Worm (Caenorhabditis elegans) whole organism, L4 larva: ENCODE data around the gene R52.4.
A peak's percentile ranks its signal among the peaks of the same experiment; 100 is the strongest.

Experiments used
- F10B5.3 ChIP-seq: sonication (generic microtip); optimal IDR thresholded peaks from 2 replicates; lab custom pipeline; 2016; ENCODE audit warnings: mild to moderate bottlenecking, missing genetic modification characterization, missing compliant biosample characterization
- T26A8.4 ChIP-seq: fragments of 200-800 bp; sonication (Bioruptor generic); IDR thresholded peaks from 2 replicates; pipeline ENCODE4 v1.3.6; 2022; ENCODE audit warnings: missing genetic modification characterization, missing compliant biosample characterization
- Y105C5A.15 ChIP-seq: fragments of 200-800 bp; sonication (Bioruptor generic); IDR thresholded peaks from 2 replicates; pipeline ENCODE4 v1.3.6; 2022; ENCODE audit warnings: missing genetic modification characterization, missing compliant biosample characterization
- Y48G9A.11 ChIP-seq: fragments of 200-800 bp; sonication (Bioruptor generic); IDR thresholded peaks from 2 replicates; pipeline ENCODE4 v1.3.6; 2022; ENCODE audit warnings: missing genetic modification reagents, missing genetic modification characterization, missing compliant biosample characterization
- ZK337.2 ChIP-seq: fragments of 200-800 bp; sonication (Bioruptor generic); IDR thresholded peaks from 2 replicates; pipeline ENCODE4 v1.3.6; 2022; ENCODE audit warnings: missing genetic modification reagents, missing genetic modification characterization, missing compliant biosample characterization
- aha-1 ChIP-seq: fragments of 150-350 bp; peaks from one replicate; lab custom pipeline; 2014; ENCODE audit warnings: missing biosample characterization, missing genetic modification characterization
- cey-2 ChIP-seq: sonication (generic microtip); optimal IDR thresholded peaks from 3 replicates; lab custom pipeline; 2017; ENCODE audit warnings: missing genetic modification characterization, mild to moderate bottlenecking, missing compliant biosample characterization, antibody characterized with exemption, borderline replicate concordance; ENCODE audit not compliant: insufficient read depth
- daf-12 ChIP-seq: fragments of 150-350 bp; optimal IDR thresholded peaks from 2 replicates; lab custom pipeline; 2014; ENCODE audit warnings: missing biosample characterization, missing genetic modification reagents, missing genetic modification characterization
- dmd-8 ChIP-seq: fragments of 200-800 bp; sonication (Bioruptor generic); IDR thresholded peaks from 2 replicates; pipeline ENCODE4 v1.3.6; 2022; ENCODE audit warnings: missing genetic modification characterization, missing compliant biosample characterization
- gei-8 ChIP-seq: fragments of 200-800 bp; sonication (Bioruptor generic); optimal IDR thresholded peaks from 2 replicates; lab custom pipeline; 2018; ENCODE audit warnings: mild to moderate bottlenecking, missing genetic modification characterization, missing compliant biosample characterization
- hlh-30 ChIP-seq: sonication (generic microtip); optimal IDR thresholded peaks from 2 replicates; lab custom pipeline; 2017; ENCODE audit warnings: antibody characterized with exemption, mild to moderate bottlenecking, missing genetic modification characterization, missing compliant biosample characterization; ENCODE audit not compliant: insufficient read depth
- hmg-1.1 ChIP-seq: fragments of 200-800 bp; sonication (Bioruptor generic); IDR thresholded peaks from 2 replicates; pipeline ENCODE4 v1.3.6; 2022; ENCODE audit warnings: missing genetic modification reagents, missing genetic modification characterization, missing compliant biosample characterization
- jun-1 ChIP-seq: fragments of 150-350 bp; optimal IDR thresholded peaks from 2 replicates; lab custom pipeline; 2014; ENCODE audit warnings: missing biosample characterization, missing genetic modification reagents, missing genetic modification characterization
- lim-7 ChIP-seq: fragments of 200-800 bp; sonication (Bioruptor generic); IDR thresholded peaks from 2 replicates; pipeline ENCODE4 v1.3.6; 2022; ENCODE audit warnings: missing genetic modification characterization, missing compliant biosample characterization
- lin-1 ChIP-seq: fragments of 200-800 bp; sonication (Bioruptor generic); IDR thresholded peaks from 2 replicates; pipeline ENCODE4 v1.3.6; 2022; ENCODE audit warnings: missing genetic modification reagents, missing genetic modification characterization, missing compliant biosample characterization
- lin-13 ChIP-seq: fragments of 150-350 bp; optimal IDR thresholded peaks from 2 replicates; lab custom pipeline; 2014; ENCODE audit warnings: missing biosample characterization, missing genetic modification reagents, missing genetic modification characterization
- lin-15B ChIP-seq: fragments of 150-350 bp; sonication (generic microtip); optimal IDR thresholded peaks from 3 replicates; lab custom pipeline; 2014; ENCODE audit warnings: missing biosample characterization, missing genetic modification characterization
- lin-29 ChIP-seq: fragments of 200-800 bp; sonication (Bioruptor generic); IDR thresholded peaks from 2 replicates; pipeline ENCODE4 v1.3.6; 2022; ENCODE audit warnings: missing genetic modification reagents, missing genetic modification characterization, missing compliant biosample characterization
- lin-38 ChIP-seq: fragments of 200-800 bp; sonication (Bioruptor generic); IDR thresholded peaks from 2 replicates; pipeline ENCODE4 v1.3.6; 2022; ENCODE audit warnings: missing genetic modification reagents, missing genetic modification characterization, missing compliant biosample characterization
- lir-3 ChIP-seq: sonication (generic microtip); optimal IDR thresholded peaks from 2 replicates; lab custom pipeline; 2016; ENCODE audit warnings: mild to moderate bottlenecking, missing genetic modification characterization, missing compliant biosample characterization
- madf-5 ChIP-seq, 2 experiments: fragments of 200-800 bp; sonication (Bioruptor generic); IDR thresholded peaks; 2 replicates each; pipeline ENCODE4 v1.3.6; 2022; ENCODE audit warnings: missing compliant biosample characterization in 2 of 2, missing genetic modification characterization in 2 of 2
- madf-9 ChIP-seq: fragments of 200-800 bp; sonication (Bioruptor generic); conservative IDR thresholded peaks from 2 replicates; pipeline ENCODE4 v1.3.6; 2022; ENCODE audit warnings: missing genetic modification reagents, missing genetic modification characterization, missing compliant biosample characterization
- mdt-29 ChIP-seq: fragments of 200-800 bp; sonication (Bioruptor generic); IDR thresholded peaks from 2 replicates; pipeline ENCODE4 v1.3.6; 2022; ENCODE audit warnings: missing genetic modification reagents, missing genetic modification characterization, missing compliant biosample characterization
- nhr-10 ChIP-seq: fragments of 150-350 bp; optimal IDR thresholded peaks from 2 replicates; lab custom pipeline; 2014; ENCODE audit warnings: missing biosample characterization, missing genetic modification characterization
- nhr-102 ChIP-seq: sonication (generic microtip); optimal IDR thresholded peaks from 2 replicates; lab custom pipeline; 2016; ENCODE audit warnings: mild to moderate bottlenecking, missing genetic modification characterization, moderate library complexity, missing compliant biosample characterization
- nhr-111 ChIP-seq: fragments of 200-800 bp; sonication (Bioruptor generic); optimal IDR thresholded peaks from 2 replicates; lab custom pipeline; 2018; ENCODE audit warnings: mild to moderate bottlenecking, missing genetic modification characterization, missing compliant biosample characterization
- nhr-48 ChIP-seq: sonication (generic microtip); optimal IDR thresholded peaks from 2 replicates; lab custom pipeline; 2016; ENCODE audit warnings: mild to moderate bottlenecking, missing genetic modification characterization, missing compliant biosample characterization
- nhr-6 ChIP-seq: fragments of 150-350 bp; optimal IDR thresholded peaks from 2 replicates; lab custom pipeline; 2014; ENCODE audit warnings: missing biosample characterization, missing genetic modification characterization
- nhr-76 ChIP-seq: fragments of 150-350 bp; optimal IDR thresholded peaks from 2 replicates; lab custom pipeline; 2014; ENCODE audit warnings: missing biosample characterization, missing genetic modification characterization
- saeg-2 ChIP-seq: fragments of 200-800 bp; sonication (Bioruptor generic); IDR thresholded peaks from 2 replicates; pipeline ENCODE4 v1.3.6; 2022; ENCODE audit warnings: missing genetic modification reagents, missing genetic modification characterization, missing compliant biosample characterization
- set-16 ChIP-seq: fragments of 200-800 bp; sonication (Bioruptor generic); IDR thresholded peaks from 2 replicates; pipeline ENCODE4 v1.3.6; 2022; ENCODE audit warnings: missing genetic modification reagents, missing genetic modification characterization, missing compliant biosample characterization
- snpc-4 ChIP-seq: fragments of 150-350 bp; optimal IDR thresholded peaks from 2 replicates; lab custom pipeline; 2014; ENCODE audit warnings: missing biosample characterization, missing genetic modification characterization
- spr-3 ChIP-seq: fragments of 200-800 bp; sonication (Bioruptor generic); optimal IDR thresholded peaks from 2 replicates; lab custom pipeline; 2018; ENCODE audit warnings: mild to moderate bottlenecking, missing genetic modification characterization, missing compliant biosample characterization
- tra-1 ChIP-seq: fragments of 200-800 bp; sonication (Bioruptor generic); IDR thresholded peaks from 2 replicates; pipeline ENCODE4 v1.3.6; 2022; ENCODE audit warnings: missing genetic modification reagents, missing genetic modification characterization, missing compliant biosample characterization
- unc-39 ChIP-seq: sonication (generic microtip); optimal IDR thresholded peaks from 2 replicates; lab custom pipeline; 2017; ENCODE audit warnings: missing biosample characterization, missing genetic modification characterization
- zag-1 ChIP-seq: fragments of 150-350 bp; optimal IDR thresholded peaks from 2 replicates; lab custom pipeline; 2014; ENCODE audit warnings: missing biosample characterization, missing genetic modification characterization
- zfp-3 ChIP-seq: fragments of 200-800 bp; sonication (Bioruptor generic); conservative IDR thresholded peaks from 2 replicates; pipeline ENCODE4 v1.3.6; 2022; ENCODE audit warnings: missing genetic modification reagents, missing genetic modification characterization, missing compliant biosample characterization

Gene R52.4

DNA sequence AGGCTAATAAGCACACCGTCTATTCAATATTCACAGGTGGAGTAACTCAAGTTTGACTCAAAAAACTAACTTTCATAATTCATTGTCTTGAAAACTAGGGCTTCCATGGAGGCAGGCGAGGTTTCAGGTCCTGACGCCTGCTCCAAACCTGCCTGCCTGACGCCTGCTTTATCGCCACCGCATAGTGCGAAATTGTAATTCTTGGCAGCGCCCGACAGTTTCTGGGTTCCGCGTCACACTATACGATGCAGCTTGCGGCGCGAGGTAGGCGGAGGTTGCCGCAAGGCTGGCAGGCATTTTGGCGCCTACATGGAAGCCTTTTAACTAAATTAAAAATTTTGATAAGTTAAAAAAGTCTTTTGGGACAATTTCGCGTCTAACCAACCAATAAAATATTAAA lies 21.0 kb downstream of the R52.4 start:
- no peak for TF ChIP-seq lim-7 (GFP tag; lab: Robert Waterston, UW)
- TF ChIP-seq set-16 (GFP tag; lab: Robert Waterston, UW): peak; percentile 56; the same call in 1 of the 2 replicates

ce11 chrII:2083726-2084179 lies 24.4 kb downstream of the R52.4 start, which contains the start of the genes T16A1.5 and fbxc-49:
Gene T16A1.5 (minus strand): TSS chrII:2083826.
Gene fbxc-49 (plus strand): TSS chrII:2084129.
- TF ChIP-seq snpc-4 (tag; lab: Kevin White, UChicago): no peak
- no peak for TF ChIP-seq hlh-30
- TF ChIP-seq Y48G9A.11 (GFP tag; lab: Robert Waterston, UW): no peak
- no peak for TF ChIP-seq nhr-6 (tag; lab: Kevin White, UChicago)
- no peak for TF ChIP-seq lim-7 (GFP tag; lab: Robert Waterston, UW)
- no peak for TF ChIP-seq cey-2
- no peak for TF ChIP-seq unc-39 (tag; lab: Kevin White, UChicago)
- TF ChIP-seq spr-3 (GFP tag; lab: Kevin White, UChicago): no peak
- no peak for TF ChIP-seq hmg-1.1 (GFP tag; lab: Robert Waterston, UW)
- TF ChIP-seq zag-1: no peak
- peak; percentile 37; the same call in 1 of the 2 replicates for TF ChIP-seq ZK337.2
- peak; percentile 74 for TF ChIP-seq aha-1
- TF ChIP-seq F10B5.3 (tag; lab: Kevin White, UChicago): no peak
- TF ChIP-seq daf-12: no peak
- TF ChIP-seq lir-3 (tag; lab: Kevin White, UChicago): no peak
- no peak for TF ChIP-seq mdt-29 (GFP tag; lab: Robert Waterston, UW)
- no peak for TF ChIP-seq lin-38 (GFP tag; lab: Robert Waterston, UW)
- TF ChIP-seq madf-5 (GFP tag; IDR thresholded peaks at IDR 0.05; lab: Robert Waterston, UW): no peak

DNA sequence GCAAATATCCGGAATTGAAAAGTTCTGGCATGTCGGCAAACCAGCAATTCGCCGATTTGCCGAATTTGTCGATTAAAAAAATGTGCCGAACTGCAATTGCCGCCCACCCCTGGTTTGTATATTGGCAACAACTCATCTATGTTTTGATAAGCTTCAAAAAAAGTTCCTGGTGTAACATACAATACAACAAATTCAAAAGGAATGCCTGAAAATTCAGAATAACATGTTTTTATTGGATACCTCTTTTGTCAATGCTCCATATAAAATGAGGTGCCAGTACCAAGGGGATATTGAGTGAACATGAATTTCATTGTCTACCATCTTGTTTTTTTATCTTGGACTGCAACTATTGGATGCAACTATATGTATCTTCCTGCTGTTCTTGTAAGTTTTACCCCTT lies 26.9 kb downstream of the R52.4 start, which contains the start of gene T16A1.4:
T16A1.4 (plus strand) TSS at position 301 of the 400 bp plus-strand sequence.
- TF ChIP-seq lin-1 (GFP tag; lab: Robert Waterston, UW) (no peak), T26A8.4 (GFP tag; lab: Robert Waterston, UW) (no peak), lin-38 (GFP tag; lab: Robert Waterston, UW) (no peak), gei-8 (GFP tag; lab: Kevin White, UChicago) (no peak), Y105C5A.15 (GFP tag; lab: Robert Waterston, UW) (no peak), lin-15B (tag; lab: Kevin White, UChicago) (no peak), tra-1 (GFP tag; lab: Robert Waterston, UW) (no peak), nhr-111 (GFP tag; lab: Kevin White, UChicago) (no peak), lin-29 (GFP tag; lab: Robert Waterston, UW) (no peak), lin-13 (no peak), spr-3 (GFP tag; lab: Kevin White, UChicago) (no peak)

ce11 chrII:2080425-2080824 lies 27.8 kb downstream of the R52.4 start, which contains the start of gene F07E5.9:
Gene F07E5.9 (minus strand): TSS chrII:2080525.
- TF ChIP-seq nhr-6 (tag; lab: Kevin White, UChicago): no peak
- TF ChIP-seq zag-1: no peak
- TF ChIP-seq nhr-76 (tag; lab: Kevin White, UChicago): no peak
- TF ChIP-seq saeg-2: no peak
- TF ChIP-seq dmd-8: no peak
- no peak for TF ChIP-seq jun-1
- no peak for TF ChIP-seq nhr-102
- TF ChIP-seq Y48G9A.11 (GFP tag; lab: Robert Waterston, UW): no peak
- TF ChIP-seq zfp-3 (GFP tag; lab: Robert Waterston, UW): no peak
- TF ChIP-seq Y105C5A.15 (GFP tag; lab: Robert Waterston, UW): no peak
- TF ChIP-seq nhr-48 (tag; lab: Kevin White, UChicago): no peak
- TF ChIP-seq nhr-10 (tag; lab: Kevin White, UChicago): no peak
- no peak for TF ChIP-seq lin-29 (GFP tag; lab: Robert Waterston, UW)
- no peak for TF ChIP-seq madf-9
